Worm (Caenorhabditis elegans): Measurements from ENCODE around the gene spp-20.

spp-20 gene

ce11 chrV:6558103-6558502, at the start of gene spp-20:
TSS of gene spp-20 (minus strand) at chrV:6558203.
- no peak for TF ChIP-seq F13H6.1 (tag; optimal IDR thresholded peaks at IDR 0.05)
- no peak for TF ChIP-seq fos-1 (tag; optimal IDR thresholded peaks at IDR 0.05)
- TF ChIP-seq zag-1 (tag; optimal IDR thresholded peaks at IDR 0.05): no peak
- no peak for TF ChIP-seq C34F6.9 (tag; optimal IDR thresholded peaks at IDR 0.05)
- TF ChIP-seq sma-3 (GFP tag; optimal IDR thresholded peaks at IDR 0.05): no peak
- no peak for TF ChIP-seq ztf-11 (tag; optimal IDR thresholded peaks at IDR 0.05)
- TF ChIP-seq dmd-4 (tag; optimal IDR thresholded peaks at IDR 0.05): no peak
- TF ChIP-seq aly-2 (tag; optimal IDR thresholded peaks at IDR 0.05): no peak
- no peak for TF ChIP-seq unc-39 (tag; optimal IDR thresholded peaks at IDR 0.05)
- no peak for TF ChIP-seq nhr-129 (tag; optimal IDR thresholded peaks at IDR 0.05)
- no peak for TF ChIP-seq mab-5 (tag; optimal IDR thresholded peaks at IDR 0.05)
- no peak for TF ChIP-seq ama-1 (optimal IDR thresholded peaks at IDR 0.05)
- no peak for TF ChIP-seq lsy-2 (tag; optimal IDR thresholded peaks at IDR 0.05)
- no peak for TF ChIP-seq nhr-21 (tag; optimal IDR thresholded peaks at IDR 0.05)
- TF ChIP-seq nhr-6 (tag; optimal IDR thresholded peaks at IDR 0.05): no peak
- no peak for TF ChIP-seq skn-1 (tag; optimal IDR thresholded peaks at IDR 0.05)
- no peak for TF ChIP-seq gmeb-1 (tag; optimal IDR thresholded peaks at IDR 0.05)
- TF ChIP-seq nhr-10 (tag; optimal IDR thresholded peaks at IDR 0.05): no peak
- no peak for TF ChIP-seq unc-55 (GFP tag; optimal IDR thresholded peaks at IDR 0.05)
- TF ChIP-seq elt-1 (tag; optimal IDR thresholded peaks at IDR 0.05): no peak

- TF ChIP-seq gmeb-1 (tag; optimal IDR thresholded peaks at IDR 0.05) (peak; percentile 47), unc-55 (GFP tag; optimal IDR thresholded peaks at IDR 0.05) (peak; percentile 76), skn-1 (tag; optimal IDR thresholded peaks at IDR 0.05) (peak; percentile 48), fos-1 (tag; optimal IDR thresholded peaks at IDR 0.05) (peak; percentile 88), ama-1 (optimal IDR thresholded peaks at IDR 0.05) (no peak)
Measured at ce11 chrV:6606197-6606596, 48.2 kb upstream of the spp-20 start.

ce11 chrV:6605275-6605674, 47.3 kb upstream of the spp-20 start, which contains the start of gene ZK1055.7:
TSS of gene ZK1055.7 (minus strand) at chrV:6605375.
- no peak for TF ChIP-seq C34F6.9 (tag; optimal IDR thresholded peaks at IDR 0.05)
- no peak for TF ChIP-seq sem-4 (tag; optimal IDR thresholded peaks at IDR 0.05)
- no peak for TF ChIP-seq ztf-4 (tag; optimal IDR thresholded peaks at IDR 0.05)
- no peak for TF ChIP-seq alr-1 (tag; optimal IDR thresholded peaks at IDR 0.05)
- no peak for TF ChIP-seq elt-1 (tag; optimal IDR thresholded peaks at IDR 0.05)
- TF ChIP-seq unc-55 (GFP tag; optimal IDR thresholded peaks at IDR 0.05): no peak
- no peak for TF ChIP-seq nhr-12 (tag; optimal IDR thresholded peaks at IDR 0.05)
- no peak for TF ChIP-seq nhr-25 (tag; optimal IDR thresholded peaks at IDR 0.05)
- TF ChIP-seq nhr-77 (tag; optimal IDR thresholded peaks at IDR 0.05): no peak
- no peak for TF ChIP-seq snpc-4 (tag; optimal IDR thresholded peaks at IDR 0.05)
- TF ChIP-seq nhr-237 (tag; optimal IDR thresholded peaks at IDR 0.05): no peak
- TF ChIP-seq sma-9 (GFP tag; optimal IDR thresholded peaks at IDR 0.05): no peak
- TF ChIP-seq sma-9 (tag; optimal IDR thresholded peaks at IDR 0.05): no peak
- TF ChIP-seq lsy-2 (tag; optimal IDR thresholded peaks at IDR 0.05): no peak
- TF ChIP-seq ZK546.5 (tag; optimal IDR thresholded peaks at IDR 0.05): no peak
- no peak for TF ChIP-seq F13H6.1 (tag; optimal IDR thresholded peaks at IDR 0.05)
- TF ChIP-seq fos-1 (tag; optimal IDR thresholded peaks at IDR 0.05): no peak
- TF ChIP-seq ztf-1 (GFP tag; conservative IDR thresholded peaks at IDR 0.05): no peak
- TF ChIP-seq skn-1 (tag; optimal IDR thresholded peaks at IDR 0.05): no peak

- TF ChIP-seq F13H6.1 (tag; optimal IDR thresholded peaks at IDR 0.05): no peak
- no peak for TF ChIP-seq lin-11 (tag; optimal IDR thresholded peaks at IDR 0.05)
- TF ChIP-seq lin-39 (tag; optimal IDR thresholded peaks at IDR 0.05): no peak
- no peak for TF ChIP-seq ZK546.5 (tag; optimal IDR thresholded peaks at IDR 0.05)
- TF ChIP-seq mab-5 (tag; optimal IDR thresholded peaks at IDR 0.05): no peak
- no peak for TF ChIP-seq ceh-82 (tag; optimal IDR thresholded peaks at IDR 0.05)
Measured at ce11 chrV:6602556-6603062, 44.6 kb upstream of the spp-20 start, which contains the start of gene ZK1055.6. TSS of gene ZK1055.6 (minus strand) at chrV:6602606.

ce11 chrV:6593700-6594244, 35.8 kb upstream of the spp-20 start, which contains the start of gene hcp-1:
TSS of gene hcp-1 (plus strand) at chrV:6594194.
- TF ChIP-seq aly-2 (tag; optimal IDR thresholded peaks at IDR 0.05) (no peak), R02D3.7 (tag; optimal IDR thresholded peaks at IDR 0.05) (no peak), nhr-11 (tag; optimal IDR thresholded peaks at IDR 0.05) (no peak), ztf-1 (GFP tag; conservative IDR thresholded peaks at IDR 0.05) (no peak), mbf-1 (tag; optimal IDR thresholded peaks at IDR 0.05) (no peak), elt-3 (tag; optimal IDR thresholded peaks at IDR 0.05) (no peak), sem-4 (tag; optimal IDR thresholded peaks at IDR 0.05) (no peak), lin-13 (GFP tag; optimal IDR thresholded peaks at IDR 0.05) (no peak), skn-1 (tag; optimal IDR thresholded peaks at IDR 0.05) (no peak), nhr-10 (tag; optimal IDR thresholded peaks at IDR 0.05) (no peak), nhr-6 (tag; optimal IDR thresholded peaks at IDR 0.05) (no peak), ama-1 (optimal IDR thresholded peaks at IDR 0.05) (no peak), lin-11 (tag; optimal IDR thresholded peaks at IDR 0.05) (no peak), nhr-237 (tag; optimal IDR thresholded peaks at IDR 0.05) (no peak), gmeb-1 (tag; optimal IDR thresholded peaks at IDR 0.05) (peak; percentile 84), egl-27 (tag; optimal IDR thresholded peaks at IDR 0.05) (no peak), Y55F3AM.14 (GFP tag; optimal IDR thresholded peaks at IDR 0.05) (no peak), sma-9 (GFP tag; optimal IDR thresholded peaks at IDR 0.05) (no peak), sma-9 (tag; optimal IDR thresholded peaks at IDR 0.05) (no peak), F13H6.1 (tag; optimal IDR thresholded peaks at IDR 0.05) (no peak), unc-39 (tag; optimal IDR thresholded peaks at IDR 0.05) (no peak), fos-1 (tag; optimal IDR thresholded peaks at IDR 0.05) (peak; percentile 10), nhr-25 (tag; optimal IDR thresholded peaks at IDR 0.05) (no peak), unc-55 (GFP tag; optimal IDR thresholded peaks at IDR 0.05) (peak; percentile 46), mdl-1 (tag; optimal IDR thresholded peaks at IDR 0.05) (no peak), sma-3 (GFP tag; optimal IDR thresholded peaks at IDR 0.05) (no peak)
